Fruit fly (Drosophila melanogaster) whole organism, embryonic: ENCODE results near the gene RhoGDI.

Source experiments
- Adf1 ChIP-seq: fragments of 200-800 bp; sonication (Bioruptor generic); IDR thresholded peaks from 2 replicates; pipeline ENCODE4 v1.3.6; 2022; ENCODE audit warnings: missing biosample characterization, missing genetic modification characterization
- CG10543 ChIP-seq: fragments of 200-800 bp; sonication (Bioruptor generic); optimal IDR thresholded peaks from 3 replicates; lab custom pipeline; 2017; ENCODE audit warnings: missing biosample characterization, mild to moderate bottlenecking, missing genetic modification characterization, moderate library complexity
- CG12391 ChIP-seq: fragments of 200-800 bp; sonication (Bioruptor generic); optimal IDR thresholded peaks from 3 replicates; lab custom pipeline; 2018; ENCODE audit warnings: missing biosample characterization, mild to moderate bottlenecking, missing genetic modification characterization, moderate library complexity
- CG13287 ChIP-seq: fragments of 200-800 bp; sonication (Bioruptor generic); IDR thresholded peaks from 2 replicates; pipeline ENCODE4 v1.3.6; 2022; ENCODE audit warnings: missing biosample characterization, missing genetic modification characterization; ENCODE audit not compliant: partially characterized antibody
- CG14667 ChIP-seq: fragments of 200-800 bp; sonication (Bioruptor generic); IDR thresholded peaks from 2 replicates; pipeline ENCODE4 v1.3.6; 2022; ENCODE audit warnings: missing biosample characterization, missing genetic modification characterization
- CG15269 ChIP-seq: fragments of 200-800 bp; sonication (Bioruptor generic); optimal IDR thresholded peaks from 2 replicates; lab custom pipeline; 2018; ENCODE audit warnings: missing biosample characterization, mild to moderate bottlenecking, missing genetic modification characterization, moderate library complexity
- CG17186 ChIP-seq: fragments of 200-800 bp; sonication (Bioruptor generic); optimal IDR thresholded peaks from 3 replicates; lab custom pipeline; 2017; ENCODE audit warnings: missing biosample characterization, missing genetic modification reagents, missing genetic modification characterization
- CG17385 ChIP-seq: fragments of 200-800 bp; sonication (Bioruptor generic); optimal IDR thresholded peaks from 3 replicates; lab custom pipeline; 2018; ENCODE audit warnings: missing biosample characterization, mild to moderate bottlenecking, missing genetic modification characterization
- CG17802 ChIP-seq: fragments of 200-800 bp; sonication (Bioruptor generic); optimal IDR thresholded peaks from 2 replicates; lab custom pipeline; 2018; ENCODE audit warnings: missing biosample characterization, mild to moderate bottlenecking, missing genetic modification characterization, moderate library complexity
- CG18476 ChIP-seq: fragments of 200-800 bp; sonication (Bioruptor generic); optimal IDR thresholded peaks from 2 replicates; lab custom pipeline; 2016; ENCODE audit warnings: missing biosample characterization, mild to moderate bottlenecking, missing genetic modification characterization
- CG18599 ChIP-seq: fragments of 200-800 bp; sonication (Bioruptor generic); optimal IDR thresholded peaks from 3 replicates; lab custom pipeline; 2017; ENCODE audit warnings: missing biosample characterization, missing genetic modification characterization, mild to moderate bottlenecking, moderate library complexity, missing genetic modification reagents
- CG31224 ChIP-seq: fragments of 200-800 bp; sonication (Bioruptor generic); IDR thresholded peaks from 2 replicates; pipeline ENCODE4 v1.3.6; 2022; ENCODE audit warnings: missing biosample characterization, missing genetic modification characterization
- CG31365 ChIP-seq: fragments of 200-800 bp; sonication (Bioruptor generic); optimal IDR thresholded peaks from 2 replicates; lab custom pipeline; 2018; ENCODE audit warnings: missing biosample characterization, mild to moderate bottlenecking, missing genetic modification characterization
- CG31388 ChIP-seq: fragments of 200-800 bp; sonication (Bioruptor generic); optimal IDR thresholded peaks from 2 replicates; lab custom pipeline; 2016; ENCODE audit warnings: missing biosample characterization, missing genetic modification characterization
- CG3726 ChIP-seq: fragments of 200-800 bp; sonication (Bioruptor generic); IDR thresholded peaks from 3 replicates; pipeline ENCODE4, ENCODE4 v1.3.6; 2022; ENCODE audit warnings: missing biosample characterization, missing genetic modification characterization
- CG4820 ChIP-seq: fragments of 200-800 bp; sonication (Bioruptor generic); optimal IDR thresholded peaks from 3 replicates; lab custom pipeline; 2016; ENCODE audit warnings: missing biosample characterization, missing genetic modification characterization
- CG4854 ChIP-seq: fragments of 200-800 bp; sonication (Bioruptor generic); optimal IDR thresholded peaks from 2 replicates; lab custom pipeline; 2016; ENCODE audit warnings: missing biosample characterization, missing genetic modification characterization, inconsistent platforms
- CG6654 ChIP-seq: fragments of 200-800 bp; sonication (Bioruptor generic); optimal IDR thresholded peaks from 2 replicates; lab custom pipeline; 2017; ENCODE audit warnings: missing biosample characterization, mild to moderate bottlenecking, missing genetic modification characterization
- CG7786 ChIP-seq: fragments of 200-800 bp; sonication (Bioruptor generic); optimal IDR thresholded peaks from 2 replicates; lab custom pipeline; 2016; ENCODE audit warnings: missing biosample characterization, missing genetic modification characterization
- CG8388 ChIP-seq: fragments of 200-800 bp; sonication (Bioruptor generic); optimal IDR thresholded peaks from 2 replicates; lab custom pipeline; 2019; ENCODE audit warnings: missing biosample characterization, mild to moderate bottlenecking, missing genetic modification characterization, moderate library complexity
- CG8944 ChIP-seq: fragments of 200-800 bp; sonication (Bioruptor generic); optimal IDR thresholded peaks from 3 replicates; lab custom pipeline; 2016; ENCODE audit warnings: missing biosample characterization, missing genetic modification characterization
- CG9609 ChIP-seq: fragments of 200-800 bp; sonication (Bioruptor generic); optimal IDR thresholded peaks from 3 replicates; lab custom pipeline; 2016; ENCODE audit warnings: missing biosample characterization, missing genetic modification characterization
- CoRest ChIP-seq: fragments of 200-800 bp; sonication (Bioruptor generic); optimal IDR thresholded peaks from 3 replicates; lab custom pipeline; 2018; ENCODE audit warnings: missing biosample characterization, mild to moderate bottlenecking, missing genetic modification characterization, moderate library complexity
- CrebB ChIP-seq: fragments of 200-800 bp; sonication (Bioruptor generic); optimal IDR thresholded peaks from 3 replicates; lab custom pipeline; 2018; ENCODE audit warnings: missing biosample characterization, mild to moderate bottlenecking, missing genetic modification characterization
- Dip2 ChIP-seq: fragments of 200-800 bp; sonication (Bioruptor generic); IDR thresholded peaks from 2 replicates; pipeline ENCODE4 v1.3.6; 2022; ENCODE audit warnings: missing biosample characterization, missing genetic modification characterization
- Doc3 ChIP-seq: fragments of 200-800 bp; sonication (Bioruptor generic); IDR thresholded peaks from 3 replicates; pipeline ENCODE4 v1.3.6; 2022; ENCODE audit warnings: missing biosample characterization, missing genetic modification characterization; ENCODE audit not compliant: partially characterized antibody
- Eip74EF ChIP-seq, 2 experiments: fragments of 200-800 bp in 1 of 2; fragments of >200 bp in 1 of 2; sonication (Bioruptor generic) in 1 of 2; optimal IDR thresholded peaks; 2 replicates each; lab custom pipeline; 2017 to 2019; ENCODE audit warnings: missing biosample characterization in 2 of 2, missing genetic modification characterization in 2 of 2, mild to moderate bottlenecking in 1 of 2, moderate library complexity in 1 of 2
- HLH3B ChIP-seq: fragments of 200-800 bp; sonication (Bioruptor generic); IDR thresholded peaks from 2 replicates; pipeline ENCODE4 v1.3.6; 2022; ENCODE audit warnings: missing biosample characterization, missing genetic modification characterization
- HLH54F ChIP-seq: fragments of 200-800 bp; sonication (Bioruptor generic); optimal IDR thresholded peaks from 3 replicates; lab custom pipeline; 2016; ENCODE audit warnings: missing biosample characterization, missing genetic modification characterization
- Oaz ChIP-seq: fragments of 200-800 bp; sonication (Bioruptor generic); IDR thresholded peaks from 2 replicates; pipeline ENCODE4 v1.3.6; 2022; ENCODE audit warnings: missing biosample characterization, missing genetic modification characterization
- Opbp ChIP-seq: fragments of 200-800 bp; sonication (Bioruptor generic); IDR thresholded peaks from 3 replicates; pipeline ENCODE4 v1.3.6; 2022; ENCODE audit warnings: missing biosample characterization, missing genetic modification characterization; ENCODE audit not compliant: partially characterized antibody
- Poxn ChIP-seq: fragments of 200-800 bp; sonication (Bioruptor generic); IDR thresholded peaks from 2 replicates; pipeline ENCODE4 v1.3.6; 2022; ENCODE audit warnings: missing biosample characterization, missing genetic modification characterization
- Spps ChIP-seq: fragments of 200-800 bp; sonication (Bioruptor generic); optimal IDR thresholded peaks from 2 replicates; lab custom pipeline; 2018; ENCODE audit warnings: missing biosample characterization, mild to moderate bottlenecking, missing genetic modification characterization
- Xbp1 ChIP-seq: fragments of 200-800 bp; sonication (Bioruptor generic); optimal IDR thresholded peaks from 3 replicates; lab custom pipeline; 2016; ENCODE audit warnings: missing biosample characterization, mild to moderate bottlenecking, missing genetic modification characterization
- crol ChIP-seq: fragments of 200-800 bp; sonication (Bioruptor generic); IDR thresholded peaks from 2 replicates; pipeline ENCODE4 v1.3.6; 2022; ENCODE audit warnings: missing biosample characterization, missing genetic modification characterization
- dm ChIP-seq: fragments of 200-800 bp; sonication (Bioruptor generic); optimal IDR thresholded peaks from 3 replicates; lab custom pipeline; 2016; ENCODE audit warnings: missing biosample characterization, missing genetic modification characterization
- dpn ChIP-seq, 2 experiments: fragments of 200-800 bp; sonication (Bioruptor generic); optimal IDR thresholded peaks; 3 replicates each; lab custom pipeline; 2016; ENCODE audit warnings: missing biosample characterization in 2 of 2, missing genetic modification characterization in 2 of 2
- en ChIP-seq: fragments of 200-800 bp; sonication (Bioruptor generic); optimal IDR thresholded peaks from 2 replicates; lab custom pipeline; 2016; ENCODE audit warnings: missing biosample characterization, missing genetic modification characterization
- exex ChIP-seq: fragments of 200-800 bp; sonication (Bioruptor generic); optimal IDR thresholded peaks from 4 replicates; lab custom pipeline; 2018; ENCODE audit warnings: missing biosample characterization, mild to moderate bottlenecking, missing genetic modification characterization, moderate library complexity
- fd102C ChIP-seq: fragments of 200-800 bp; sonication (Bioruptor generic); optimal IDR thresholded peaks from 2 replicates; lab custom pipeline; 2018; ENCODE audit warnings: missing biosample characterization, mild to moderate bottlenecking, missing genetic modification characterization, moderate library complexity
- gce ChIP-seq: fragments of 200-800 bp; sonication (Bioruptor generic); IDR thresholded peaks from 3 replicates; pipeline ENCODE4 v1.3.6; 2022; ENCODE audit warnings: missing biosample characterization, missing genetic modification characterization
- grn ChIP-seq: fragments of 200-800 bp; sonication (Bioruptor generic); optimal IDR thresholded peaks from 3 replicates; lab custom pipeline; 2017; ENCODE audit warnings: missing biosample characterization, missing genetic modification characterization
- kah ChIP-seq: fragments of 200-800 bp; sonication (Bioruptor generic); optimal IDR thresholded peaks from 2 replicates; lab custom pipeline; 2018; ENCODE audit warnings: missing biosample characterization, mild to moderate bottlenecking, missing genetic modification characterization
- mld ChIP-seq: fragments of 200-800 bp; sonication (Bioruptor generic); IDR thresholded peaks from 3 replicates; pipeline ENCODE4 v1.3.6; 2022; ENCODE audit warnings: missing biosample characterization, missing genetic modification characterization; ENCODE audit not compliant: partially characterized antibody
- nerfin-2 ChIP-seq: fragments of 200-800 bp; sonication (Bioruptor generic); IDR thresholded peaks from 2 replicates; pipeline ENCODE4 v1.3.6; 2022; ENCODE audit warnings: missing biosample characterization, missing genetic modification characterization; ENCODE audit not compliant: partially characterized antibody
- org-1 ChIP-seq: fragments of 200-800 bp; sonication (Bioruptor generic); optimal IDR thresholded peaks from 2 replicates; lab custom pipeline; 2017; ENCODE audit warnings: missing biosample characterization, missing genetic modification characterization
- pnt ChIP-seq: fragments of 200-800 bp; sonication (Bioruptor generic); optimal IDR thresholded peaks from 3 replicates; lab custom pipeline; 2016; ENCODE audit warnings: missing biosample characterization, missing genetic modification characterization
- row ChIP-seq: fragments of 200-800 bp; sonication (Bioruptor generic); IDR thresholded peaks from 3 replicates; pipeline ENCODE4 v1.3.6; 2022; ENCODE audit warnings: missing biosample characterization, missing genetic modification characterization
- shn ChIP-seq: fragments of 200-800 bp; sonication (Bioruptor generic); optimal IDR thresholded peaks from 3 replicates; lab custom pipeline; 2016; ENCODE audit warnings: missing biosample characterization, missing genetic modification characterization
- so ChIP-seq: fragments of 200-800 bp; sonication (Bioruptor generic); IDR thresholded peaks from 3 replicates; pipeline ENCODE4 v1.3.6; 2022; ENCODE audit warnings: missing biosample characterization, missing genetic modification characterization
- sug ChIP-seq: fragments of 200-800 bp; optimal IDR thresholded peaks from 2 replicates; lab custom pipeline; 2019; ENCODE audit warnings: missing biosample characterization, mild to moderate bottlenecking, missing genetic modification characterization, moderate library complexity

Gene RhoGDI

DNA sequence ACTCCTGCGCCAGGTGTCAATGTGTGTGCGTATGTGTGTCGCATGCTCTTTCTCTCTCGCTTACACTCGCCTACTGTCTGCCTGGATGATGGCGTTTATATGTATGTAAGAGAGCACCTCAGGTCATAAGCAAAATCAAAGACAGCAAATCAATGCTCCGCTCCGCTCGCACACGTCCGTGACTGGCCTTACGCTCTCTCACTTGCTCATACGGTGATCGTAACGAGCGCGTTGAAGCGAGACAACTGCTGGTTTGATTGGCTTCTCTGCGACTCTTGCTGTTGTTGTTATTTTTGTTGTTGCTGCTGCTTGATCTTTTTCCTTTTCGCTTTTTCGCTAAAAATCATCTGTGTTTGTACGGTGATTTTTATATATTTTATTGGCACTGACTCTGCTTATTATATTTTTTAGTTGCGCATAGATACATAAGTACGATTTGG, 33.0 kb upstream of the RhoGDI start (continued):
- TF ChIP-seq pnt (no peak), CG8388 (GFP tag; lab: Kevin White, UChicago) (no peak), Oaz (GFP tag; lab: Robert Waterston, UW) (no peak), HLH3B (no peak), CG15269 (no peak), sug (no peak), dpn (GFP tag; optimal IDR thresholded peaks at IDR 0.05; lab: Kevin White, UChicago) (no peak), Opbp (no peak), en (GFP tag; lab: Kevin White, UChicago) (no peak), Adf1 (GFP tag; lab: Robert Waterston, UW) (peak; percentile 46; the same call in 1 of the 2 replicates), Eip74EF (GFP tag; optimal IDR thresholded peaks at IDR 0.05; lab: Kevin White, UChicago) (no peak), CG12391 (tag; lab: Kevin White, UChicago) (no peak), CG17385 (GFP tag; lab: Kevin White, UChicago) (peak; percentile 19), CG4854 (GFP tag; lab: Kevin White, UChicago) (no peak), dm (GFP tag; lab: Kevin White, UChicago) (no peak), CG31388 (GFP tag; lab: Kevin White, UChicago) (no peak), mld (GFP tag; lab: Robert Waterston, UW) (no peak), CG17802 (tag; lab: Kevin White, UChicago) (no peak), CG13287 (GFP tag; lab: Robert Waterston, UW) (peak; percentile 42), CG10543 (GFP tag; lab: Kevin White, UChicago) (peak; percentile 36), HLH54F (GFP tag; lab: Kevin White, UChicago) (no peak), gce (GFP tag; lab: Robert Waterston, UW) (no peak), Spps (no peak), exex (no peak), Poxn (GFP tag; lab: Robert Waterston, UW) (no peak), so (GFP tag; lab: Robert Waterston, UW) (no peak), crol (GFP tag; lab: Robert Waterston, UW) (no peak), kah (GFP tag; lab: Kevin White, UChicago) (peak; percentile 66), CrebB (no peak), row (GFP tag; lab: Robert Waterston, UW) (no peak; the same call in 2 of the 3 replicates), Doc3 (peak; percentile 25; the same call in 1 of the 3 replicates), CG6654 (GFP tag; lab: Kevin White, UChicago) (no peak), org-1 (GFP tag; lab: Kevin White, UChicago) (no peak), shn (no peak), fd102C (GFP tag; lab: Kevin White, UChicago) (no peak), CG9609 (GFP tag; lab: Kevin White, UChicago) (no peak), CG4820 (GFP tag; lab: Kevin White, UChicago) (no peak), grn (no peak), CG18476 (no peak), CG8944 (GFP tag; lab: Kevin White, UChicago) (no peak), CG31365 (tag; lab: Kevin White, UChicago) (peak; percentile 3), Xbp1 (GFP tag; lab: Kevin White, UChicago) (no peak), CG31224 (GFP tag; lab: Robert Waterston, UW) (no peak), CG14667 (GFP tag; lab: Robert Waterston, UW) (no peak), CG17186 (GFP tag; lab: Kevin White, UChicago) (no peak), CG7786 (GFP tag; lab: Kevin White, UChicago) (no peak), CG3726 (GFP tag; lab: Robert Waterston, UW) (no peak), CG18599 (GFP tag; lab: Kevin White, UChicago) (no peak), CoRest (tag; lab: Kevin White, UChicago) (no peak), Dip2 (GFP tag; lab: Robert Waterston, UW) (no peak), nerfin-2 (GFP tag; lab: Robert Waterston, UW) (no peak)
